Fruit fly (Drosophila melanogaster) whole organism, embryonic: Measurements from ENCODE around the gene CG42514.

Source experiments
- ATbp ChIP-seq: fragments of 200-800 bp; sonication (Bioruptor generic); optimal IDR thresholded peaks from 2 replicates; lab custom pipeline; 2017; ENCODE audit warnings: missing biosample characterization, mild to moderate bottlenecking, missing genetic modification characterization, missing genetic modification reagents
- Asciz ChIP-seq: fragments of 200-800 bp; sonication (Bioruptor generic); optimal IDR thresholded peaks from 2 replicates; lab custom pipeline; 2017; ENCODE audit warnings: missing biosample characterization, mild to moderate bottlenecking, missing genetic modification characterization, missing genetic modification reagents
- Awh ChIP-seq: fragments of 200-800 bp; sonication (Bioruptor generic); IDR thresholded peaks from 2 replicates; pipeline ENCODE4, ENCODE4 v1.3.6; 2022; ENCODE audit warnings: missing biosample characterization, missing genetic modification characterization
- CG10979 ChIP-seq: fragments of 200-800 bp; sonication (Bioruptor generic); optimal IDR thresholded peaks from 2 replicates; lab custom pipeline; 2018; ENCODE audit warnings: missing biosample characterization, mild to moderate bottlenecking, missing genetic modification characterization, moderate library complexity
- CG11504 ChIP-seq: fragments of 200-800 bp; sonication (Bioruptor generic); optimal IDR thresholded peaks from 3 replicates; lab custom pipeline; 2019; ENCODE audit warnings: missing biosample characterization, mild to moderate bottlenecking, missing genetic modification characterization, moderate library complexity
- CG11695 ChIP-seq: fragments of 200-800 bp; sonication (Bioruptor generic); IDR thresholded peaks from 3 replicates; pipeline ENCODE4 v1.3.6; 2022; ENCODE audit warnings: missing biosample characterization, missing genetic modification characterization
- CG1233 ChIP-seq: fragments of 200-800 bp; sonication (Bioruptor generic); optimal IDR thresholded peaks from 4 replicates; lab custom pipeline; 2018; ENCODE audit warnings: missing biosample characterization, mild to moderate bottlenecking, missing genetic modification characterization
- CG14050 ChIP-seq: fragments of 200-800 bp; sonication (Bioruptor generic); IDR thresholded peaks from 3 replicates; pipeline ENCODE4 v1.3.6; 2022; ENCODE audit warnings: missing biosample characterization, missing genetic modification characterization
- CG14441 ChIP-seq: fragments of 200-800 bp; sonication (Bioruptor generic); IDR thresholded peaks from 2 replicates; pipeline ENCODE4 v1.3.6; 2022; ENCODE audit warnings: missing biosample characterization, missing genetic modification characterization
- CG16863 ChIP-seq: fragments of 200-800 bp; sonication (Bioruptor generic); optimal IDR thresholded peaks from 3 replicates; lab custom pipeline; 2016; ENCODE audit warnings: missing biosample characterization, missing genetic modification characterization
- CG17328 ChIP-seq: fragments of 200-800 bp; sonication (Bioruptor generic); IDR thresholded peaks from 2 replicates; pipeline ENCODE4 v1.3.6; 2022; ENCODE audit warnings: missing biosample characterization, missing genetic modification characterization
- CG17359 ChIP-seq: fragments of 200-800 bp; sonication (Bioruptor generic); optimal IDR thresholded peaks from 3 replicates; lab custom pipeline; 2018; ENCODE audit warnings: missing biosample characterization, mild to moderate bottlenecking, missing genetic modification characterization, moderate library complexity
- CG17361 ChIP-seq: fragments of 200-800 bp; sonication (Bioruptor generic); IDR thresholded peaks from 3 replicates; pipeline ENCODE4 v1.3.6; 2022; ENCODE audit warnings: missing biosample characterization, missing genetic modification characterization
- CG17829 ChIP-seq: fragments of 200-800 bp; optimal IDR thresholded peaks from 2 replicates; lab custom pipeline; 2019; ENCODE audit warnings: missing biosample characterization, mild to moderate bottlenecking, missing genetic modification characterization, moderate library complexity
- CG2678 ChIP-seq: fragments of 200-800 bp; sonication (Bioruptor generic); optimal IDR thresholded peaks from 3 replicates; lab custom pipeline; 2019; ENCODE audit warnings: missing biosample characterization, mild to moderate bottlenecking, missing genetic modification characterization, moderate library complexity
- CG4360 ChIP-seq: fragments of 200-800 bp; sonication (Bioruptor generic); IDR thresholded peaks from 2 replicates; pipeline ENCODE4 v1.3.6; 2022; ENCODE audit warnings: missing biosample characterization, missing genetic modification characterization
- CG7839 ChIP-seq: fragments of 200-800 bp; sonication (Bioruptor generic); optimal IDR thresholded peaks from 3 replicates; lab custom pipeline; 2018; ENCODE audit warnings: missing biosample characterization, mild to moderate bottlenecking, missing genetic modification characterization, moderate library complexity
- CG8388 ChIP-seq: fragments of 200-800 bp; sonication (Bioruptor generic); optimal IDR thresholded peaks from 2 replicates; lab custom pipeline; 2019; ENCODE audit warnings: missing biosample characterization, mild to moderate bottlenecking, missing genetic modification characterization, moderate library complexity
- CG8765 ChIP-seq: fragments of 200-800 bp; sonication (Bioruptor generic); IDR thresholded peaks from 2 replicates; pipeline ENCODE4 v1.3.6; 2022; ENCODE audit warnings: missing biosample characterization, missing genetic modification characterization
- CG9727 ChIP-seq: fragments of 200-800 bp; sonication (Bioruptor generic); optimal IDR thresholded peaks from 3 replicates; lab custom pipeline; 2017; ENCODE audit warnings: missing biosample characterization, mild to moderate bottlenecking, missing genetic modification characterization
- Dip3 ChIP-seq: fragments of 200-800 bp; sonication (Bioruptor generic); optimal IDR thresholded peaks from 3 replicates; lab custom pipeline; 2016; ENCODE audit warnings: missing biosample characterization, missing genetic modification characterization
- Eip74EF ChIP-seq, 2 experiments: fragments of 200-800 bp in 1 of 2; fragments of >200 bp in 1 of 2; sonication (Bioruptor generic) in 1 of 2; optimal IDR thresholded peaks; 2 replicates each; lab custom pipeline; 2017 to 2019; ENCODE audit warnings: missing biosample characterization in 2 of 2, missing genetic modification characterization in 2 of 2, mild to moderate bottlenecking in 1 of 2, moderate library complexity in 1 of 2
- H15 ChIP-seq: fragments of 200-800 bp; sonication (Bioruptor generic); IDR thresholded peaks from 3 replicates; pipeline ENCODE4 v1.3.6; 2022; ENCODE audit warnings: missing biosample characterization, missing genetic modification characterization
- Kr ChIP-seq: fragments of 200-800 bp; sonication (Bioruptor generic); optimal IDR thresholded peaks from 2 replicates; lab custom pipeline; 2017; ENCODE audit warnings: missing biosample characterization, mild to moderate bottlenecking, missing genetic modification characterization
- Pdp1 ChIP-seq, 2 experiments: fragments of 200-800 bp; sonication (Bioruptor generic); optimal IDR thresholded peaks; 3 replicates each; lab custom pipeline; 2016; ENCODE audit warnings: missing biosample characterization in 2 of 2, missing genetic modification characterization in 2 of 2, mild to moderate bottlenecking in 1 of 2, moderate library complexity in 1 of 2
- Ptx1 ChIP-seq: fragments of 200-800 bp; sonication (Bioruptor generic); IDR thresholded peaks from 2 replicates; pipeline ENCODE4 v1.3.6; 2022; ENCODE audit warnings: missing biosample characterization, missing genetic modification characterization
- Ravus ChIP-seq: fragments of 200-800 bp; sonication (Bioruptor generic); IDR thresholded peaks from 2 replicates; pipeline ENCODE4 v1.3.6; 2022; ENCODE audit warnings: missing biosample characterization, missing genetic modification characterization
- Rx ChIP-seq: fragments of 200-800 bp; sonication (Bioruptor generic); IDR thresholded peaks from 2 replicates; pipeline ENCODE4 v1.3.6; 2022; ENCODE audit warnings: missing biosample characterization, missing genetic modification characterization
- Sox100B ChIP-seq: fragments of 200-800 bp; sonication (Bioruptor generic); optimal IDR thresholded peaks from 3 replicates; lab custom pipeline; 2018; ENCODE audit warnings: missing biosample characterization, mild to moderate bottlenecking, missing genetic modification characterization
- Sox102F ChIP-seq: fragments of 200-800 bp; sonication (Bioruptor generic); optimal IDR thresholded peaks from 2 replicates; lab custom pipeline; 2018; ENCODE audit warnings: missing biosample characterization, mild to moderate bottlenecking, missing genetic modification characterization, moderate library complexity
- Trl ChIP-seq, 3 experiments: fragments of >200 bp in 2 of 3; fragments of 200-800 bp in 1 of 3; sonication (Bioruptor generic) in 1 of 3; optimal IDR thresholded peaks; 2 replicates in 1 of 3; 3 replicates in 2 of 3; lab custom pipeline; 2016 to 2017; ENCODE audit warnings: missing biosample characterization in 1 of 3, missing genetic modification characterization in 1 of 3
- bsh ChIP-seq, 2 experiments: fragments of 200-800 bp; sonication (Bioruptor generic); optimal IDR thresholded peaks; 2 replicates each; lab custom pipeline; 2017 to 2018; ENCODE audit warnings: mild to moderate bottlenecking in 2 of 2, missing biosample characterization in 2 of 2, missing genetic modification characterization in 2 of 2, moderate library complexity in 1 of 2
- fd96Cb ChIP-seq: fragments of 200-800 bp; sonication (Bioruptor generic); optimal IDR thresholded peaks from 2 replicates; lab custom pipeline; 2018; ENCODE audit warnings: missing biosample characterization, mild to moderate bottlenecking, missing genetic modification characterization, moderate library complexity
- gce ChIP-seq: fragments of 200-800 bp; sonication (Bioruptor generic); IDR thresholded peaks from 3 replicates; pipeline ENCODE4 v1.3.6; 2022; ENCODE audit warnings: missing biosample characterization, missing genetic modification characterization
- gem ChIP-seq: fragments of 200-800 bp; sonication (Bioruptor generic); optimal IDR thresholded peaks from 2 replicates; lab custom pipeline; 2019; ENCODE audit warnings: missing biosample characterization, mild to moderate bottlenecking, missing genetic modification characterization, moderate library complexity
- hb ChIP-seq: fragments of 200-800 bp; sonication (Bioruptor generic); IDR thresholded peaks from 3 replicates; pipeline ENCODE4 v1.3.6; 2022; ENCODE audit warnings: missing biosample characterization, missing genetic modification characterization; ENCODE audit not compliant: partially characterized antibody
- hkb ChIP-seq, 2 experiments: fragments of 200-800 bp in 1 of 2; fragments of >200 bp in 1 of 2; sonication (Bioruptor generic) in 1 of 2; IDR thresholded peaks in 1 of 2; optimal IDR thresholded peaks in 1 of 2; 2 replicates each; pipeline versions ENCODE4 v1.3.6 to Lab custom; 2017 to 2022; ENCODE audit warnings: missing biosample characterization in 1 of 2, missing genetic modification characterization in 1 of 2
- ken ChIP-seq: fragments of 200-800 bp; sonication (Bioruptor generic); IDR thresholded peaks from 3 replicates; pipeline ENCODE4 v1.3.6; 2022; ENCODE audit warnings: missing biosample characterization, missing genetic modification characterization
- onecut ChIP-seq: fragments of 200-800 bp; sonication (Bioruptor generic); IDR thresholded peaks from 2 replicates; pipeline ENCODE4 v1.3.6; 2022; ENCODE audit warnings: missing biosample characterization, missing genetic modification characterization
- phol ChIP-seq: fragments of 200-800 bp; sonication (Bioruptor generic); optimal IDR thresholded peaks from 3 replicates; lab custom pipeline; 2018; ENCODE audit warnings: missing biosample characterization, mild to moderate bottlenecking, missing genetic modification characterization, moderate library complexity
- pros ChIP-seq: fragments of 200-800 bp; sonication (Bioruptor generic); optimal IDR thresholded peaks from 3 replicates; lab custom pipeline; 2019; ENCODE audit warnings: missing biosample characterization, mild to moderate bottlenecking, missing genetic modification characterization, moderate library complexity
- sim ChIP-seq: fragments of 200-800 bp; sonication (Bioruptor generic); IDR thresholded peaks from 2 replicates; pipeline ENCODE4 v1.3.6; 2022; ENCODE audit warnings: missing biosample characterization, missing genetic modification characterization
- slou ChIP-seq: fragments of 200-800 bp; sonication (Bioruptor generic); optimal IDR thresholded peaks from 3 replicates; lab custom pipeline; 2016; ENCODE audit warnings: missing biosample characterization, missing genetic modification characterization
- tgo ChIP-seq: fragments of 200-800 bp; sonication (Bioruptor generic); IDR thresholded peaks from 3 replicates; pipeline ENCODE4 v1.3.6; 2022; ENCODE audit warnings: missing biosample characterization, missing genetic modification characterization
- ttk ChIP-seq: fragments of 200-800 bp; sonication (Bioruptor generic); IDR thresholded peaks from 2 replicates; pipeline ENCODE4 v2.1.2; 2022; ENCODE audit warnings: missing biosample characterization, missing genetic modification characterization

Gene CG42514

DNA sequence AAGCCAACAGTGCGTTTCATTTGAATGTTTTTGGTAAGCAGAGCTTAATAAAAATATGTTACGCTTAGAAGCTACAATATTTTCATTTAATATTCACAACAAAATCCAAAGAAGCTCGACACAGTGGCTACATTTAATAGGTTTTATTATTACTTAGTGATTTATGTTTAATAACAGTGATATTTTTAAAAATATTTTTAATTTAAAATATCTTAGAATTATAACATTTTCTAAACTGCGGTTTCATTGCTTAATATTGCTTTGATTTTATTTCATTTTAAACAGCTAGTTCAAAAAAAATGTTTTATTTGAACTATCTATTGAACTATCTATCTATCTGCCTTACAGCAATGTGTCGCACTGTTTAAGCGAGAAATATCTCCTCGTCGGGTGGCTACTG is 8.2 kb downstream of the CG42514 start (continued):
- TF ChIP-seq CG9727 (GFP tag; lab: Kevin White, UChicago) (no peak), phol (tag; lab: Kevin White, UChicago) (peak; percentile 19), Asciz (GFP tag; lab: Kevin White, UChicago) (peak; percentile 24), CG11695 (GFP tag; lab: Robert Waterston, UW) (peak; percentile 53; the same call in 2 of the 3 replicates), CG10979 (tag; lab: Kevin White, UChicago) (peak; percentile 39), CG7839 (tag; lab: Kevin White, UChicago) (peak; percentile 23), CG2678 (peak; percentile 39), Sox102F (GFP tag; lab: Kevin White, UChicago) (peak; percentile 26), ATbp (GFP tag; lab: Kevin White, UChicago) (peak; percentile 16), Dip3 (GFP tag; lab: Kevin White, UChicago) (no peak)

DNA sequence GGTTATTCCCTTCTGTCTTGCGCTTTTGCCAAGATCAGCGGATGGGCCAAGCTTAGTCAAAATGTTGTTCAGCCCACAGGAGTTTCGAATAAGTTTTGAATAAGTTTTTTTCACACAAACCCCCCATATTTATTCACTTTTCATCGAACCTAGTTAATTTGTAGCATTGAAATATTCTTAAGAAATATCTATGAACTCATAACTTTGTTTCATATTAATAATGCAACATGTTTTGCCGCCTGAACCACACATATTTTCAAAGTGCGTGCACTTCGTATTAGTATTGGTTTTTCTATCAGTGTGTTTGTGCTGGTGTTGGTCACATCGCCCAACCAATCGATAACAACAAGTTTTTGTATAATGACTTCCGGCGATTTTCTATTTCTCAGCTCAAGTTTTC is 9.5 kb downstream of the CG42514 start:
- no peak for TF ChIP-seq fd96Cb
- TF ChIP-seq CG14441 (GFP tag; lab: Robert Waterston, UW): peak; percentile 73
- peak; percentile 80 for TF ChIP-seq onecut (GFP tag; lab: Robert Waterston, UW)
- TF ChIP-seq CG1233: peak; percentile 7
- TF ChIP-seq Ravus: no peak
- 0 out of 3 replicates have a peak, but pooled peaks have one; percentile 14 for TF ChIP-seq CG14050 (GFP tag; lab: Robert Waterston, UW)
- no peak for TF ChIP-seq Trl (optimal IDR thresholded peaks at IDR 0.05; lab: Kevin White, UChicago)
- TF ChIP-seq Trl (GFP tag; optimal IDR thresholded peaks at IDR 0.05; lab: Kevin White, UChicago): peak; percentile 9
- TF ChIP-seq hb (GFP tag; lab: Robert Waterston, UW): no peak
- TF ChIP-seq Asciz (GFP tag; lab: Kevin White, UChicago): peak; percentile 69
- peak; percentile 65; the same call in 2 of the 3 replicates for TF ChIP-seq H15 (GFP tag; lab: Robert Waterston, UW)
- peak; percentile 62; the same call in 2 of the 3 replicates for TF ChIP-seq tgo (GFP tag; lab: Robert Waterston, UW)
- 0 out of 2 replicates have a peak, but pooled peaks have one; percentile 24 for TF ChIP-seq sim (GFP tag; lab: Robert Waterston, UW)
- TF ChIP-seq Eip74EF (GFP tag; optimal IDR thresholded peaks at IDR 0.05; lab: Kevin White, UChicago): peak in 1 of 2 experiments; percentile 74
- TF ChIP-seq CG7839 (tag; lab: Kevin White, UChicago): peak; percentile 52
- peak; percentile 35 to 39 for TF ChIP-seq Pdp1 (GFP tag; optimal IDR thresholded peaks at IDR 0.05; lab: Kevin White, UChicago)
- TF ChIP-seq CG17829 (tag; lab: Kevin White, UChicago): peak; percentile 49
- peak in 1 of 2 experiments; percentile 17 for TF ChIP-seq bsh (GFP tag; optimal IDR thresholded peaks at IDR 0.05; lab: Kevin White, UChicago)
- TF ChIP-seq hkb (optimal IDR thresholded peaks at IDR 0.05; lab: Kevin White, UChicago): no peak
- 0 out of 2 replicates have a peak, but pooled peaks have one; percentile 46 for TF ChIP-seq hkb (GFP tag; IDR thresholded peaks at IDR 0.05; lab: Robert Waterston, UW)
- peak; percentile 27 for TF ChIP-seq CG11504 (tag; lab: Kevin White, UChicago)
- 0 out of 2 replicates have a peak, but pooled peaks have one; percentile 34 for TF ChIP-seq Awh (GFP tag; lab: Robert Waterston, UW)
- TF ChIP-seq Ptx1 (GFP tag; lab: Robert Waterston, UW): peak; percentile 70
- TF ChIP-seq Rx (GFP tag; lab: Robert Waterston, UW): peak; percentile 61; the same call in 1 of the 2 replicates
- TF ChIP-seq gce (GFP tag; lab: Robert Waterston, UW): peak; percentile 77
- TF ChIP-seq CG8765 (GFP tag; lab: Robert Waterston, UW): peak; percentile 15; the same call in 1 of the 2 replicates
- TF ChIP-seq CG17361: peak; percentile 33; the same call in 1 of the 3 replicates
- TF ChIP-seq Sox100B: peak; percentile 35
- no peak for TF ChIP-seq slou (GFP tag; lab: Kevin White, UChicago)
- 0 out of 2 replicates have a peak, but pooled peaks have one; percentile 7 for TF ChIP-seq CG17328
- TF ChIP-seq CG2678: peak; percentile 64
- TF ChIP-seq ATbp (GFP tag; lab: Kevin White, UChicago): peak; percentile 67
- TF ChIP-seq CG8388 (GFP tag; lab: Kevin White, UChicago): peak; percentile 48
- peak; percentile 53 for TF ChIP-seq gem
- 0 out of 3 replicates have a peak, but pooled peaks have one; percentile 22 for TF ChIP-seq ken (GFP tag; lab: Robert Waterston, UW)
- no peak for TF ChIP-seq pros
- no peak for TF ChIP-seq CG16863 (GFP tag; lab: Kevin White, UChicago)
- no peak for TF ChIP-seq Kr
- TF ChIP-seq CG17359: peak; percentile 60
- TF ChIP-seq CG4360 (GFP tag; lab: Robert Waterston, UW): peak; percentile 42; the same call in 1 of the 2 replicates
- peak; percentile 32 for TF ChIP-seq phol (tag; lab: Kevin White, UChicago)
- TF ChIP-seq ttk (GFP tag; lab: Robert Waterston, UW): peak; percentile 45; the same call in 1 of the 2 replicates
